Worm (Caenorhabditis elegans) whole organism, L4 larva: ENCODE data around the gene pmk-3.

Source experiments
- Y105C5A.15 ChIP-seq: fragments of 200-800 bp; sonication (Bioruptor generic); IDR thresholded peaks from 2 replicates; pipeline ENCODE4 v1.3.6; 2022; ENCODE audit warnings: missing genetic modification characterization, missing compliant biosample characterization
- ceh-82 ChIP-seq: sonication (generic microtip); optimal IDR thresholded peaks from 2 replicates; lab custom pipeline; 2017; ENCODE audit warnings: missing biosample characterization, missing genetic modification characterization
- dmd-9 ChIP-seq: fragments of 200-800 bp; sonication (Bioruptor generic); IDR thresholded peaks from 2 replicates; pipeline ENCODE4 v1.3.6; 2022; ENCODE audit warnings: missing genetic modification reagents, missing genetic modification characterization, missing compliant biosample characterization
- lin-39 ChIP-seq: fragments of 150-350 bp; optimal IDR thresholded peaks from 2 replicates; lab custom pipeline; 2014; ENCODE audit warnings: missing biosample characterization, missing genetic modification reagents, missing genetic modification characterization
- lsy-2 ChIP-seq, 2 experiments: fragments of 150-350 bp in 1 of 2; sonication (generic microtip) in 1 of 2; optimal IDR thresholded peaks; 2 replicates each; lab custom pipeline; 2014 to 2017; ENCODE audit warnings: missing biosample characterization in 2 of 2, missing genetic modification characterization in 2 of 2
- nhr-28 ChIP-seq: fragments of 150-350 bp; optimal IDR thresholded peaks from 2 replicates; lab custom pipeline; 2014; ENCODE audit warnings: missing biosample characterization, missing genetic modification characterization
- pqm-1 ChIP-seq: sonication (generic microtip); optimal IDR thresholded peaks from 2 replicates; lab custom pipeline; 2017; ENCODE audit warnings: missing biosample characterization, missing genetic modification characterization
- rbr-2 ChIP-seq: sonication (generic microtip); optimal IDR thresholded peaks from 2 replicates; lab custom pipeline; 2016; ENCODE audit warnings: missing genotype, missing genetic modification characterization, missing compliant biosample characterization

DNA sequence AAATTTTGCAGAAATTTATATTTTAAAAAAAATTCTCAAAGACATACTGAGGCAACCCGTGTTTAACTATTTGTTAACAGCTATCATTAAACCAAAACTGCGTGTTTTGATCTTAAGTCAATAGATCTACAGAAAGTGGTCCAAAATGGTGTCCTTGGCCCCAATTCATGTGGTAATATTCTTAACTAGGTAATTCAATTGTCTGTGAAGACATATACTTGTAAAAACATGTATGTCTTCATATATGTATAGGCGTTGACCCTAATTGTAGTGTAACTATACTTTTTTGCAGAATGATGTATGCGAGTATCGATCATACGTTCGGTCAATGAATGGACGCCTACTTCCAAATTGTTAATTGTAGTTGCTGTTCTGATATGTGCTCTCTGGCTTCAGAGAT, 30.7 kb downstream of the pmk-3 start, which contains the start of gene C07G1.15:
- TF ChIP-seq lin-39 (no peak), ceh-82 (no peak), nhr-28 (tag; lab: Kevin White, UChicago) (no peak), lsy-2 (tag; optimal IDR thresholded peaks at IDR 0.05; lab: Kevin White, UChicago) (no peak), rbr-2 (tag; lab: Kevin White, UChicago) (no peak), dmd-9 (GFP tag; lab: Robert Waterston, UW) (no peak), Y105C5A.15 (GFP tag; lab: Robert Waterston, UW) (no peak), pqm-1 (tag; lab: Kevin White, UChicago) (no peak)
